Worm (Caenorhabditis elegans) whole organism, L4 larva: ENCODE data around the gene W10G11.19.

Experiments
- D1046.2 ChIP-seq: fragments of 200-800 bp; sonication (Bioruptor generic); IDR thresholded peaks from 2 replicates; pipeline ENCODE4 v1.3.6; 2022; ENCODE audit warnings: missing genetic modification characterization, missing compliant biosample characterization
- F10B5.3 ChIP-seq: sonication (generic microtip); optimal IDR thresholded peaks from 2 replicates; lab custom pipeline; 2016; ENCODE audit warnings: mild to moderate bottlenecking, missing genetic modification characterization, missing compliant biosample characterization
- F37D6.2 ChIP-seq: sonication (generic microtip); optimal IDR thresholded peaks from 2 replicates; lab custom pipeline; 2016; ENCODE audit warnings: mild to moderate bottlenecking, missing genetic modification characterization, missing compliant biosample characterization
- F44E2.7 ChIP-seq: fragments of 200-800 bp; sonication (Bioruptor generic); IDR thresholded peaks from 2 replicates; pipeline ENCODE4 v2.1.2; 2022; ENCODE audit warnings: missing genetic modification characterization, missing compliant biosample characterization
- F49E8.2 ChIP-seq: sonication (generic microtip); optimal IDR thresholded peaks from 2 replicates; lab custom pipeline; 2016; ENCODE audit warnings: missing compliant biosample characterization, mild to moderate bottlenecking, missing genetic modification characterization, borderline replicate concordance
- R02D3.7 ChIP-seq: fragments of 150-350 bp; sonication (generic microtip); optimal IDR thresholded peaks from 3 replicates; lab custom pipeline; 2014; ENCODE audit warnings: missing biosample characterization, missing genetic modification characterization
- T20F7.1 ChIP-seq: fragments of 200-800 bp; sonication (Bioruptor generic); optimal IDR thresholded peaks from 2 replicates; lab custom pipeline; 2018; ENCODE audit warnings: mild to moderate bottlenecking, missing genetic modification characterization, missing compliant biosample characterization
- Y105C5A.15 ChIP-seq: fragments of 200-800 bp; sonication (Bioruptor generic); IDR thresholded peaks from 2 replicates; pipeline ENCODE4 v1.3.6; 2022; ENCODE audit warnings: missing genetic modification characterization, missing compliant biosample characterization
- Y48G9A.11 ChIP-seq: fragments of 200-800 bp; sonication (Bioruptor generic); IDR thresholded peaks from 2 replicates; pipeline ENCODE4 v1.3.6; 2022; ENCODE audit warnings: missing genetic modification reagents, missing genetic modification characterization, missing compliant biosample characterization
- Y5F2A.4 ChIP-seq: fragments of 200-800 bp; sonication (Bioruptor generic); optimal IDR thresholded peaks from 2 replicates; lab custom pipeline; 2018; ENCODE audit warnings: mild to moderate bottlenecking, missing genetic modification characterization, missing compliant biosample characterization
- Y75B8A.6 ChIP-seq: fragments of 200-800 bp; sonication (Bioruptor generic); IDR thresholded peaks from 2 replicates; pipeline ENCODE4 v1.3.6; 2022; ENCODE audit warnings: missing genetic modification reagents, missing genetic modification characterization, missing compliant biosample characterization
- aha-1 ChIP-seq: fragments of 150-350 bp; peaks from one replicate; lab custom pipeline; 2014; ENCODE audit warnings: missing biosample characterization, missing genetic modification characterization
- ama-1 ChIP-seq: fragments of 150-350 bp; optimal IDR thresholded peaks from 2 replicates; lab custom pipeline; 2014; ENCODE audit warnings: inconsistent platforms, mixed read lengths
- arid-1 ChIP-seq: fragments of 200-800 bp; sonication (Bioruptor generic); conservative IDR thresholded peaks from 2 replicates; pipeline ENCODE4 v1.3.6; 2022; ENCODE audit warnings: missing genetic modification reagents, missing genetic modification characterization, missing compliant biosample characterization
- ceh-28 ChIP-seq: fragments of 150-350 bp; optimal IDR thresholded peaks from 2 replicates; lab custom pipeline; 2014; ENCODE audit warnings: missing biosample characterization, missing genetic modification reagents, missing genetic modification characterization
- ceh-44 ChIP-seq: fragments of 200-800 bp; sonication (Bioruptor generic); IDR thresholded peaks from 2 replicates; pipeline ENCODE4 v1.3.6; 2022; ENCODE audit warnings: missing genetic modification reagents, missing genetic modification characterization, missing compliant biosample characterization
- ceh-62 ChIP-seq: sonication (generic microtip); optimal IDR thresholded peaks from 2 replicates; lab custom pipeline; 2017; ENCODE audit warnings: missing biosample characterization, missing genetic modification characterization
- ces-1 ChIP-seq: fragments of 150-350 bp; sonication (generic microtip); optimal IDR thresholded peaks from 4 replicates; lab custom pipeline; 2014; ENCODE audit warnings: missing biosample characterization, missing genetic modification reagents, missing genetic modification characterization
- ctbp-1 ChIP-seq: fragments of 200-800 bp; sonication (Bioruptor generic); IDR thresholded peaks from 2 replicates; pipeline ENCODE4 v1.3.6; 2022; ENCODE audit warnings: missing genetic modification reagents, missing genetic modification characterization, missing compliant biosample characterization
- daf-12 ChIP-seq: fragments of 150-350 bp; optimal IDR thresholded peaks from 2 replicates; lab custom pipeline; 2014; ENCODE audit warnings: missing biosample characterization, missing genetic modification reagents, missing genetic modification characterization
- daf-16 ChIP-seq, 3 experiments: sonication (generic microtip); optimal IDR thresholded peaks; 2 replicates each; lab custom pipeline; 2016 to 2017; ENCODE audit warnings: missing genetic modification characterization in 3 of 3, missing genetic modification reagents in 3 of 3, mild to moderate bottlenecking in 2 of 3, missing compliant biosample characterization in 2 of 3, missing biosample characterization in 1 of 3, moderate library complexity in 1 of 3
- dpl-1 ChIP-seq: fragments of 150-350 bp; optimal IDR thresholded peaks from 2 replicates; lab custom pipeline; 2014; ENCODE audit warnings: missing biosample characterization, missing genetic modification reagents, missing genetic modification characterization
- dve-1 ChIP-seq: sonication (generic microtip); optimal IDR thresholded peaks from 2 replicates; lab custom pipeline; 2017; ENCODE audit warnings: antibody characterized with exemption, mild to moderate bottlenecking, missing genetic modification characterization, missing compliant biosample characterization; ENCODE audit not compliant: insufficient read depth
- egl-43 ChIP-seq: fragments of 200-800 bp; sonication (Bioruptor generic); IDR thresholded peaks from 2 replicates; pipeline ENCODE4 v1.3.6; 2022; ENCODE audit warnings: missing genetic modification reagents, missing genetic modification characterization, missing compliant biosample characterization
- hlh-11 ChIP-seq: fragments of 200-800 bp; sonication (Bioruptor generic); optimal IDR thresholded peaks from 2 replicates; lab custom pipeline; 2018; ENCODE audit warnings: mild to moderate bottlenecking, missing genetic modification characterization, missing compliant biosample characterization
- hlh-30 ChIP-seq: sonication (generic microtip); optimal IDR thresholded peaks from 2 replicates; lab custom pipeline; 2017; ENCODE audit warnings: antibody characterized with exemption, mild to moderate bottlenecking, missing genetic modification characterization, missing compliant biosample characterization; ENCODE audit not compliant: insufficient read depth
- lin-13 ChIP-seq: fragments of 150-350 bp; optimal IDR thresholded peaks from 2 replicates; lab custom pipeline; 2014; ENCODE audit warnings: missing biosample characterization, missing genetic modification reagents, missing genetic modification characterization
- lin-38 ChIP-seq: fragments of 200-800 bp; sonication (Bioruptor generic); IDR thresholded peaks from 2 replicates; pipeline ENCODE4 v1.3.6; 2022; ENCODE audit warnings: missing genetic modification reagents, missing genetic modification characterization, missing compliant biosample characterization
- lir-3 ChIP-seq: sonication (generic microtip); optimal IDR thresholded peaks from 2 replicates; lab custom pipeline; 2016; ENCODE audit warnings: mild to moderate bottlenecking, missing genetic modification characterization, missing compliant biosample characterization
- mep-1 ChIP-seq: fragments of 150-350 bp; sonication (generic microtip); optimal IDR thresholded peaks from 3 replicates; lab custom pipeline; 2014; ENCODE audit warnings: missing biosample characterization, missing genetic modification characterization
- mes-2 ChIP-seq: sonication (generic microtip); optimal IDR thresholded peaks from 2 replicates; lab custom pipeline; 2016; ENCODE audit warnings: missing genotype, mild to moderate bottlenecking, missing genetic modification characterization, missing compliant biosample characterization; ENCODE audit not compliant: poor library complexity, severe bottlenecking
- mxl-2 ChIP-seq: fragments of 200-800 bp; sonication (Bioruptor generic); conservative IDR thresholded peaks from 2 replicates; pipeline ENCODE4 v1.3.6; 2022; ENCODE audit warnings: missing genetic modification reagents, missing genetic modification characterization, missing compliant biosample characterization
- mxl-3 ChIP-seq: fragments of 200-800 bp; sonication (Bioruptor generic); optimal IDR thresholded peaks from 2 replicates; lab custom pipeline; 2018; ENCODE audit warnings: mild to moderate bottlenecking, missing genetic modification characterization, missing compliant biosample characterization
- nhr-10 ChIP-seq: fragments of 150-350 bp; optimal IDR thresholded peaks from 2 replicates; lab custom pipeline; 2014; ENCODE audit warnings: missing biosample characterization, missing genetic modification characterization
- nhr-102 ChIP-seq: sonication (generic microtip); optimal IDR thresholded peaks from 2 replicates; lab custom pipeline; 2016; ENCODE audit warnings: mild to moderate bottlenecking, missing genetic modification characterization, moderate library complexity, missing compliant biosample characterization
- nhr-25 ChIP-seq: sonication (generic microtip); optimal IDR thresholded peaks from 2 replicates; lab custom pipeline; 2017; ENCODE audit warnings: missing genetic modification characterization, mild to moderate bottlenecking, missing compliant biosample characterization, antibody characterized with exemption, moderate library complexity, borderline replicate concordance; ENCODE audit not compliant: insufficient read depth
- nhr-42 ChIP-seq: fragments of 200-800 bp; sonication (Bioruptor generic); IDR thresholded peaks from 2 replicates; pipeline ENCODE4 v1.3.6; 2022; ENCODE audit warnings: missing genetic modification characterization, missing compliant biosample characterization
- nhr-48 ChIP-seq: sonication (generic microtip); optimal IDR thresholded peaks from 2 replicates; lab custom pipeline; 2016; ENCODE audit warnings: mild to moderate bottlenecking, missing genetic modification characterization, missing compliant biosample characterization
- nhr-76 ChIP-seq: fragments of 150-350 bp; optimal IDR thresholded peaks from 2 replicates; lab custom pipeline; 2014; ENCODE audit warnings: missing biosample characterization, missing genetic modification characterization
- nhr-77 ChIP-seq: fragments of 150-350 bp; optimal IDR thresholded peaks from 2 replicates; lab custom pipeline; 2014; ENCODE audit warnings: missing biosample characterization, missing genetic modification characterization
- pha-4 ChIP-seq, 2 experiments: fragments of 150-350 bp in 1 of 2; fragments of 200-800 bp in 1 of 2; sonication (Bioruptor generic) in 1 of 2; IDR thresholded peaks in 1 of 2; optimal IDR thresholded peaks in 1 of 2; 2 replicates each; pipeline versions ENCODE4 v1.3.6 to Lab custom; 2014 to 2022; ENCODE audit warnings: missing genetic modification characterization in 2 of 2, missing genetic modification reagents in 2 of 2, missing biosample characterization in 1 of 2, missing compliant biosample characterization in 1 of 2
- pqm-1 ChIP-seq: sonication (generic microtip); optimal IDR thresholded peaks from 2 replicates; lab custom pipeline; 2017; ENCODE audit warnings: missing biosample characterization, missing genetic modification characterization
- rbr-2 ChIP-seq: sonication (generic microtip); optimal IDR thresholded peaks from 2 replicates; lab custom pipeline; 2016; ENCODE audit warnings: missing genotype, missing genetic modification characterization, missing compliant biosample characterization
- snpc-4 ChIP-seq: fragments of 150-350 bp; optimal IDR thresholded peaks from 2 replicates; lab custom pipeline; 2014; ENCODE audit warnings: missing biosample characterization, missing genetic modification characterization
- spr-1 ChIP-seq: sonication (generic microtip); optimal IDR thresholded peaks from 2 replicates; lab custom pipeline; 2016; ENCODE audit warnings: mild to moderate bottlenecking, missing genetic modification characterization, missing compliant biosample characterization
- spr-3 ChIP-seq: fragments of 200-800 bp; sonication (Bioruptor generic); optimal IDR thresholded peaks from 2 replicates; lab custom pipeline; 2018; ENCODE audit warnings: mild to moderate bottlenecking, missing genetic modification characterization, missing compliant biosample characterization
- tag-97 ChIP-seq: fragments of 200-800 bp; sonication (Bioruptor generic); IDR thresholded peaks from 2 replicates; pipeline ENCODE4 v1.3.6; 2022; ENCODE audit warnings: missing genetic modification characterization, missing compliant biosample characterization
- unc-130 ChIP-seq: sonication (generic microtip); optimal IDR thresholded peaks from 2 replicates; lab custom pipeline; 2016; ENCODE audit warnings: missing genetic modification reagents, missing genetic modification characterization, missing compliant biosample characterization
- unc-39 ChIP-seq: sonication (generic microtip); optimal IDR thresholded peaks from 2 replicates; lab custom pipeline; 2017; ENCODE audit warnings: missing biosample characterization, missing genetic modification characterization
- zfp-2 ChIP-seq: sonication (generic microtip); optimal IDR thresholded peaks from 2 replicates; lab custom pipeline; 2016; ENCODE audit warnings: mild to moderate bottlenecking, missing genetic modification characterization, missing compliant biosample characterization
- ztf-11 ChIP-seq: fragments of 150-350 bp; optimal IDR thresholded peaks from 2 replicates; lab custom pipeline; 2014; ENCODE audit warnings: missing biosample characterization, missing genetic modification characterization
- ztf-7 ChIP-seq: fragments of 150-350 bp; optimal IDR thresholded peaks from 2 replicates; lab custom pipeline; 2014; ENCODE audit warnings: missing biosample characterization, missing genetic modification characterization

The W10G11.19 gene

DNA sequence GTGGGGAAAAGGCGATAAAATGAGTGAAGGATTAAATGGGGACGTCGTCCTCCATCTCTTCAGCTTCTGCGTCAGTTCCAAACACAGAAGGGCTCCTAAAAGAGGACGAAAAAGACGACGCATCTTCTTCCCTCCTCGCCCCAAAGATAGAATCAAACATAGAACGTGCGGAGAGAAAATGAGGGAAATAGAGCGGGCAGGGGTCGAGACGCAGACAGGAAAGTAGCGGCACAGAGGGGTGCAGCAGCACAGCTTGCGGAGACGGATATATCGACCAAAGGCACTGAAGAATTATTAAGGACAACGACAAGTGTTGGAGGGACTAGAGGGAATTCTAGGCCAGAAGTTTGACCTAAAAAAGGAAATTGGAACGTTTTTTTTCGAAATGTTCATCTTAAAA lies 3.2 kb upstream of the W10G11.19 start (continued):
- TF ChIP-seq F49E8.2: no peak
- TF ChIP-seq mep-1 (tag; lab: Kevin White, UChicago): peak; percentile 37
- TF ChIP-seq T20F7.1 (GFP tag; lab: Kevin White, UChicago): no peak
- TF ChIP-seq F44E2.7 (GFP tag; lab: Robert Waterston, UW): no peak
- TF ChIP-seq tag-97: no peak
- TF ChIP-seq arid-1: no peak
- TF ChIP-seq ceh-28 (tag; lab: Kevin White, UChicago): no peak
- no peak for TF ChIP-seq daf-12 (tag; lab: Kevin White, UChicago)
- TF ChIP-seq spr-1 (tag; lab: Kevin White, UChicago): no peak
- no peak for TF ChIP-seq zfp-2
- TF ChIP-seq hlh-30 (tag; lab: Kevin White, UChicago): peak; percentile 24
- no peak for TF ChIP-seq ztf-11 (tag; lab: Kevin White, UChicago)
- no peak for TF ChIP-seq egl-43 (GFP tag; lab: Robert Waterston, UW)
- TF ChIP-seq Y105C5A.15 (GFP tag; lab: Robert Waterston, UW): no peak
- TF ChIP-seq R02D3.7 (tag; lab: Kevin White, UChicago): no peak
- TF ChIP-seq ces-1 (GFP tag; lab: Kevin White, UChicago): no peak
- TF ChIP-seq aha-1 (tag; lab: Kevin White, UChicago): peak; percentile 88
- no peak for TF ChIP-seq ama-1 (lab: Kevin White, UChicago)
- TF ChIP-seq dve-1 (tag; lab: Kevin White, UChicago): peak; percentile 33
- no peak for TF ChIP-seq Y5F2A.4 (GFP tag; lab: Kevin White, UChicago)
- no peak for TF ChIP-seq nhr-42
- no peak for TF ChIP-seq lin-38
- TF ChIP-seq Y48G9A.11 (GFP tag; lab: Robert Waterston, UW): no peak
- no peak for TF ChIP-seq nhr-102 (tag; lab: Kevin White, UChicago)
- no peak for TF ChIP-seq F37D6.2 (tag; lab: Kevin White, UChicago)
- TF ChIP-seq mxl-3 (GFP tag; lab: Kevin White, UChicago): no peak
- TF ChIP-seq pha-4 (GFP tag; IDR thresholded peaks at IDR 0.05; lab: Robert Waterston, UW): no peak
- TF ChIP-seq pha-4 (tag; optimal IDR thresholded peaks at IDR 0.05; lab: Kevin White, UChicago): no peak
- TF ChIP-seq lir-3 (tag; lab: Kevin White, UChicago): no peak
- TF ChIP-seq mxl-2 (GFP tag; lab: Robert Waterston, UW): no peak
- no peak for TF ChIP-seq snpc-4 (tag; lab: Kevin White, UChicago)
- no peak for TF ChIP-seq Y75B8A.6
- no peak for TF ChIP-seq nhr-77
- no peak for TF ChIP-seq ztf-7 (tag; lab: Kevin White, UChicago)
- no peak for TF ChIP-seq spr-3
- no peak for TF ChIP-seq D1046.2 (GFP tag; lab: Robert Waterston, UW)
- TF ChIP-seq ceh-44 (GFP tag; lab: Robert Waterston, UW): no peak
- no peak for TF ChIP-seq nhr-10 (tag; lab: Kevin White, UChicago)
- no peak for TF ChIP-seq nhr-48 (tag; lab: Kevin White, UChicago)
- no peak for TF ChIP-seq nhr-25 (tag; lab: Kevin White, UChicago)
- TF ChIP-seq lin-13 (GFP tag; lab: Kevin White, UChicago): no peak
- peak; percentile 42 for TF ChIP-seq rbr-2 (tag; lab: Kevin White, UChicago)
- TF ChIP-seq mes-2 (tag; lab: Kevin White, UChicago): no peak
- TF ChIP-seq pqm-1 (tag; lab: Kevin White, UChicago): no peak
- TF ChIP-seq ceh-62 (tag; lab: Kevin White, UChicago): no peak
- no peak for TF ChIP-seq F10B5.3 (tag; lab: Kevin White, UChicago)
- no peak for TF ChIP-seq unc-39
- peak; percentile 8 for TF ChIP-seq dpl-1 (GFP tag; lab: Kevin White, UChicago)
- TF ChIP-seq ctbp-1: no peak
- TF ChIP-seq nhr-76: no peak
- no peak for TF ChIP-seq unc-130
- no peak for TF ChIP-seq hlh-11 (tag; lab: Kevin White, UChicago)
- no peak for TF ChIP-seq daf-16 (GFP tag; optimal IDR thresholded peaks at IDR 0.05; lab: Kevin White, UChicago)
- TF ChIP-seq daf-16 (tag; optimal IDR thresholded peaks at IDR 0.05; lab: Kevin White, UChicago): no peak
